Fruit fly (Drosophila melanogaster) whole organism, embryonic: ENCODE measurements around the gene CG32054.
A peak's percentile ranks its signal among the peaks of the same experiment; 100 is the strongest.

ENCODE experiments used
- Atf6 ChIP-seq: fragments of 200-800 bp; sonication (Bioruptor generic); IDR thresholded peaks from 2 replicates; pipeline ENCODE4 v1.3.6; 2022; ENCODE audit warnings: missing biosample characterization, missing genetic modification characterization
- C15 ChIP-seq: fragments of 200-800 bp; sonication (Bioruptor generic); IDR thresholded peaks from 3 replicates; pipeline ENCODE4 v1.3.6; 2022; ENCODE audit warnings: missing biosample characterization, missing genetic modification characterization
- CG10431 ChIP-seq: fragments of 200-800 bp; sonication (Bioruptor generic); optimal IDR thresholded peaks from 3 replicates; lab custom pipeline; 2018; ENCODE audit warnings: missing biosample characterization, mild to moderate bottlenecking, missing genetic modification characterization
- CG10462 ChIP-seq: fragments of 200-800 bp; sonication (Bioruptor generic); optimal IDR thresholded peaks from 2 replicates; lab custom pipeline; 2016; ENCODE audit warnings: missing biosample characterization, missing genetic modification characterization
- CG11560 ChIP-seq: fragments of 200-800 bp; sonication (Bioruptor generic); IDR thresholded peaks from 3 replicates; pipeline ENCODE4 v1.3.6; 2022; ENCODE audit warnings: missing biosample characterization, missing genetic modification characterization
- CG12299 ChIP-seq: fragments of 200-800 bp; sonication (Bioruptor generic); optimal IDR thresholded peaks from 2 replicates; lab custom pipeline; 2018; ENCODE audit warnings: missing biosample characterization, mild to moderate bottlenecking, missing genetic modification characterization
- CG14667 ChIP-seq: fragments of 200-800 bp; sonication (Bioruptor generic); IDR thresholded peaks from 2 replicates; pipeline ENCODE4 v1.3.6; 2022; ENCODE audit warnings: missing biosample characterization, missing genetic modification characterization
- CG15696 ChIP-seq: fragments of 200-800 bp; sonication (Bioruptor generic); optimal IDR thresholded peaks from 2 replicates; lab custom pipeline; 2019; ENCODE audit warnings: missing biosample characterization, mild to moderate bottlenecking, missing genetic modification characterization, moderate library complexity
- CG18476 ChIP-seq: fragments of 200-800 bp; sonication (Bioruptor generic); optimal IDR thresholded peaks from 2 replicates; lab custom pipeline; 2016; ENCODE audit warnings: missing biosample characterization, mild to moderate bottlenecking, missing genetic modification characterization
- CG2199 ChIP-seq: fragments of 200-800 bp; sonication (Bioruptor generic); IDR thresholded peaks from 3 replicates; pipeline ENCODE4 v1.3.6; 2022; ENCODE audit warnings: missing biosample characterization, missing genetic modification characterization
- CG2678 ChIP-seq: fragments of 200-800 bp; sonication (Bioruptor generic); optimal IDR thresholded peaks from 3 replicates; lab custom pipeline; 2019; ENCODE audit warnings: missing biosample characterization, mild to moderate bottlenecking, missing genetic modification characterization, moderate library complexity
- CG2712 ChIP-seq: fragments of 200-800 bp; optimal IDR thresholded peaks from 3 replicates; lab custom pipeline; 2019; ENCODE audit warnings: missing biosample characterization, mild to moderate bottlenecking, missing genetic modification characterization, moderate library complexity
- CG30020 ChIP-seq: fragments of 200-800 bp; optimal IDR thresholded peaks from 2 replicates; lab custom pipeline; 2019; ENCODE audit warnings: missing biosample characterization, mild to moderate bottlenecking, missing genetic modification characterization, moderate library complexity
- CG3281 ChIP-seq: fragments of 200-800 bp; sonication (Bioruptor generic); optimal IDR thresholded peaks from 3 replicates; lab custom pipeline; 2017; ENCODE audit warnings: missing biosample characterization, mild to moderate bottlenecking, missing genetic modification characterization
- CG33213 ChIP-seq: fragments of 200-800 bp; sonication (Bioruptor generic); optimal IDR thresholded peaks from 3 replicates; lab custom pipeline; 2016; ENCODE audit warnings: missing biosample characterization, missing genetic modification characterization
- CG6654 ChIP-seq: fragments of 200-800 bp; sonication (Bioruptor generic); optimal IDR thresholded peaks from 2 replicates; lab custom pipeline; 2017; ENCODE audit warnings: missing biosample characterization, mild to moderate bottlenecking, missing genetic modification characterization
- CG7357 ChIP-seq: fragments of 200-800 bp; sonication (Bioruptor generic); IDR thresholded peaks from 3 replicates; pipeline ENCODE4 v1.3.6; 2022; ENCODE audit warnings: missing biosample characterization, missing genetic modification characterization
- CG8290 ChIP-seq, 3 experiments: fragments of 200-800 bp; sonication (Bioruptor generic); optimal IDR thresholded peaks; 2 replicates each; lab custom pipeline; 2016 to 2019; ENCODE audit warnings: missing biosample characterization in 3 of 3, missing genetic modification characterization in 3 of 3, mild to moderate bottlenecking in 2 of 3, moderate library complexity in 1 of 3
- CG8359 ChIP-seq: fragments of 200-800 bp; sonication (Bioruptor generic); optimal IDR thresholded peaks from 2 replicates; lab custom pipeline; 2017; ENCODE audit warnings: missing biosample characterization, mild to moderate bottlenecking, missing genetic modification characterization, borderline replicate concordance
- CG9876 ChIP-seq: fragments of 200-800 bp; sonication (Bioruptor generic); optimal IDR thresholded peaks from 2 replicates; lab custom pipeline; 2016; ENCODE audit warnings: missing biosample characterization, missing genetic modification characterization
- CoRest ChIP-seq: fragments of 200-800 bp; sonication (Bioruptor generic); optimal IDR thresholded peaks from 3 replicates; lab custom pipeline; 2018; ENCODE audit warnings: missing biosample characterization, mild to moderate bottlenecking, missing genetic modification characterization, moderate library complexity
- Elba2 ChIP-seq: fragments of 200-800 bp; sonication (Bioruptor generic); optimal IDR thresholded peaks from 3 replicates; lab custom pipeline; 2016; ENCODE audit warnings: missing biosample characterization, missing genetic modification characterization
- GATAe ChIP-seq: fragments of 200-800 bp; sonication (Bioruptor generic); conservative IDR thresholded peaks from 2 replicates; pipeline ENCODE4 v1.3.6; 2022; ENCODE audit warnings: missing biosample characterization, missing genetic modification characterization
- HLH4C ChIP-seq: fragments of 200-800 bp; sonication (Bioruptor generic); IDR thresholded peaks from 3 replicates; pipeline ENCODE4 v1.3.6; 2022; ENCODE audit warnings: missing biosample characterization, missing genetic modification characterization; ENCODE audit not compliant: partially characterized antibody
- HLHmδ ChIP-seq: fragments of 200-800 bp; sonication (Bioruptor generic); optimal IDR thresholded peaks from 2 replicates; lab custom pipeline; 2018; ENCODE audit warnings: missing biosample characterization, mild to moderate bottlenecking, missing genetic modification characterization, moderate library complexity
- Hsf ChIP-seq: fragments of 200-800 bp; sonication (Bioruptor generic); optimal IDR thresholded peaks from 3 replicates; lab custom pipeline; 2016; ENCODE audit warnings: missing biosample characterization, missing genetic modification characterization
- PHDP ChIP-seq: fragments of 200-800 bp; sonication (Bioruptor generic); optimal IDR thresholded peaks from 3 replicates; lab custom pipeline; 2018; ENCODE audit warnings: missing biosample characterization, mild to moderate bottlenecking, missing genetic modification characterization, moderate library complexity
- Pdp1 ChIP-seq, 2 experiments: fragments of 200-800 bp; sonication (Bioruptor generic); optimal IDR thresholded peaks; 3 replicates each; lab custom pipeline; 2016; ENCODE audit warnings: missing biosample characterization in 2 of 2, missing genetic modification characterization in 2 of 2, mild to moderate bottlenecking in 1 of 2, moderate library complexity in 1 of 2
- Ssrp ChIP-seq: fragments of 200-800 bp; sonication (Bioruptor generic); optimal IDR thresholded peaks from 2 replicates; lab custom pipeline; 2018; ENCODE audit warnings: missing biosample characterization, mild to moderate bottlenecking, missing genetic modification characterization, moderate library complexity
- ato ChIP-seq: fragments of 200-800 bp; sonication (Bioruptor generic); IDR thresholded peaks from 2 replicates; pipeline ENCODE4 v1.3.6; 2022; ENCODE audit warnings: missing biosample characterization, missing genetic modification characterization; ENCODE audit not compliant: partially characterized antibody
- chinmo ChIP-seq: fragments of 200-800 bp; sonication (Bioruptor generic); IDR thresholded peaks from 4 replicates; pipeline ENCODE4 v1.3.6; 2022; ENCODE audit warnings: missing biosample characterization, missing genetic modification characterization; ENCODE audit not compliant: partially characterized antibody
- crp ChIP-seq, 2 experiments: fragments of 200-800 bp; sonication (Bioruptor generic); optimal IDR thresholded peaks; 2 replicates in 1 of 2; 3 replicates in 1 of 2; lab custom pipeline; 2017; ENCODE audit warnings: missing biosample characterization in 2 of 2, missing genetic modification characterization in 2 of 2, mild to moderate bottlenecking in 1 of 2, moderate library complexity in 1 of 2
- dmrt99B ChIP-seq: fragments of 200-800 bp; sonication (Bioruptor generic); optimal IDR thresholded peaks from 2 replicates; lab custom pipeline; 2018; ENCODE audit warnings: missing biosample characterization, mild to moderate bottlenecking, missing genetic modification characterization, moderate library complexity
- dysf ChIP-seq: fragments of 200-800 bp; sonication (Bioruptor generic); IDR thresholded peaks from 3 replicates; pipeline ENCODE4 v1.3.6; 2022; ENCODE audit warnings: missing biosample characterization, missing genetic modification characterization
- exex ChIP-seq: fragments of 200-800 bp; sonication (Bioruptor generic); optimal IDR thresholded peaks from 4 replicates; lab custom pipeline; 2018; ENCODE audit warnings: missing biosample characterization, mild to moderate bottlenecking, missing genetic modification characterization, moderate library complexity
- fd102C ChIP-seq: fragments of 200-800 bp; sonication (Bioruptor generic); optimal IDR thresholded peaks from 2 replicates; lab custom pipeline; 2018; ENCODE audit warnings: missing biosample characterization, mild to moderate bottlenecking, missing genetic modification characterization, moderate library complexity
- gsb ChIP-seq: fragments of 200-800 bp; sonication (Bioruptor generic); IDR thresholded peaks from 2 replicates; pipeline ENCODE4 v1.3.6; 2022; ENCODE audit warnings: missing biosample characterization, missing genetic modification characterization
- gsb-n ChIP-seq: fragments of 200-800 bp; sonication (Bioruptor generic); optimal IDR thresholded peaks from 3 replicates; lab custom pipeline; 2018; ENCODE audit warnings: missing biosample characterization, mild to moderate bottlenecking, missing genetic modification characterization
- hb ChIP-seq: fragments of 200-800 bp; sonication (Bioruptor generic); IDR thresholded peaks from 3 replicates; pipeline ENCODE4 v1.3.6; 2022; ENCODE audit warnings: missing biosample characterization, missing genetic modification characterization; ENCODE audit not compliant: partially characterized antibody
- her ChIP-seq: fragments of 200-800 bp; sonication (Bioruptor generic); optimal IDR thresholded peaks from 2 replicates; lab custom pipeline; 2016; ENCODE audit warnings: missing biosample characterization, missing genetic modification characterization
- kni ChIP-seq: fragments of 200-800 bp; sonication (Bioruptor generic); optimal IDR thresholded peaks from 3 replicates; lab custom pipeline; 2017; ENCODE audit warnings: mild to moderate bottlenecking, missing biosample characterization, missing genetic modification reagents, missing genetic modification characterization
- luna ChIP-seq: fragments of 200-800 bp; sonication (Bioruptor generic); optimal IDR thresholded peaks from 2 replicates; lab custom pipeline; 2016; ENCODE audit warnings: missing biosample characterization, missing genetic modification characterization
- maf-S ChIP-seq: fragments of 200-800 bp; sonication (Bioruptor generic); optimal IDR thresholded peaks from 2 replicates; lab custom pipeline; 2016; ENCODE audit warnings: missing biosample characterization, missing genetic modification characterization
- nau ChIP-seq: fragments of 200-800 bp; sonication (Bioruptor generic); optimal IDR thresholded peaks from 3 replicates; lab custom pipeline; 2017; ENCODE audit warnings: missing biosample characterization, mild to moderate bottlenecking, missing genetic modification characterization, missing genetic modification reagents
- rib ChIP-seq: fragments of 200-800 bp; sonication (Bioruptor generic); IDR thresholded peaks from 2 replicates; pipeline ENCODE4 v1.3.6; 2022; ENCODE audit warnings: missing biosample characterization, missing genetic modification characterization
- sc ChIP-seq, 3 experiments: fragments of >200 bp in 2 of 3; fragments of 200-800 bp in 1 of 3; sonication (Bioruptor generic) in 1 of 3; optimal IDR thresholded peaks; 2 replicates in 2 of 3; 3 replicates in 1 of 3; lab custom pipeline; 2017; ENCODE audit warnings: mild to moderate bottlenecking in 1 of 3, missing biosample characterization in 1 of 3, missing genetic modification characterization in 1 of 3, missing genetic modification reagents in 1 of 3
- scrt ChIP-seq: fragments of 200-800 bp; sonication (Bioruptor generic); optimal IDR thresholded peaks from 2 replicates; lab custom pipeline; 2018; ENCODE audit warnings: missing biosample characterization, mild to moderate bottlenecking, missing genetic modification characterization, moderate library complexity
- sd ChIP-seq: fragments of 200-800 bp; sonication (Bioruptor generic); optimal IDR thresholded peaks from 3 replicates; lab custom pipeline; 2018; ENCODE audit warnings: missing biosample characterization, mild to moderate bottlenecking, missing genetic modification characterization, moderate library complexity
- zf30C ChIP-seq: fragments of 200-800 bp; sonication (Bioruptor generic); optimal IDR thresholded peaks from 3 replicates; lab custom pipeline; 2018; ENCODE audit warnings: missing biosample characterization, mild to moderate bottlenecking, missing genetic modification characterization

The CG32054 gene

DNA sequence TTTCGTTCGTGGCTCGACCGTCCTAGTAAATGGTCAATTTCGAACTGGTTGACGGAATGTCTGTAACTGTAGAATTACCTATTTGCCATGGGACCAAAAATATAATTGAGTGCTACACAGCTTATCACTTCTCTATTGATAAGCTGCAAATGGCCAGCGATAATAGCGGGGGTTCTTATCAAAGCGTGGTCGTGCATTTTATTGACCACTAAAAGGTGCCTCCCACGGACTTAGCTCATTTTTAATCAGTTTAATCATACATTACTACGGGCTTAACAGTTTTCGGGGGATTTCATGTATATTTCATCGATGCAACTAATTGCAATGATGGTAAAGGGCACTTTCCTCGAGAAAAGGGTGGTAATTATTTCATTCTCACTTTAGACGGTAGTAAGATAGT lies at the start of gene CG32054:
CG32054 (minus strand) TSS at position 17 of the 400 bp plus-strand sequence.
- TF ChIP-seq CG12299 (tag; lab: Kevin White, UChicago) (no peak), HLHmδ (GFP tag; lab: Kevin White, UChicago) (no peak), CG14667 (GFP tag; lab: Robert Waterston, UW) (no peak), rib (GFP tag; lab: Robert Waterston, UW) (no peak), CG2678 (tag; lab: Kevin White, UChicago) (no peak), CG30020 (tag; lab: Kevin White, UChicago) (no peak), CG18476 (GFP tag; lab: Kevin White, UChicago) (no peak), gsb (GFP tag; lab: Robert Waterston, UW) (no peak), PHDP (tag; lab: Kevin White, UChicago) (no peak), GATAe (GFP tag; lab: Robert Waterston, UW) (peak; percentile 70), nau (no peak), Atf6 (GFP tag; lab: Robert Waterston, UW) (no peak), zf30C (no peak), sd (peak; percentile 39), luna (GFP tag; lab: Kevin White, UChicago) (no peak), maf-S (GFP tag; lab: Kevin White, UChicago) (no peak), sc (optimal IDR thresholded peaks at IDR 0.05; lab: Kevin White, UChicago) (no peak), sc (GFP tag; optimal IDR thresholded peaks at IDR 0.05; lab: Kevin White, UChicago) (no peak), fd102C (GFP tag; lab: Kevin White, UChicago) (no peak), CG6654 (GFP tag; lab: Kevin White, UChicago) (no peak), Pdp1 (GFP tag; optimal IDR thresholded peaks at IDR 0.05; lab: Kevin White, UChicago) (no peak), CG11560 (tag; lab: Robert Waterston, UW) (no peak), CG8290 (GFP tag; optimal IDR thresholded peaks at IDR 0.05; lab: Kevin White, UChicago) (no peak), CG8290 (tag; optimal IDR thresholded peaks at IDR 0.05; lab: Kevin White, UChicago) (peak in 1 of 2 experiments; percentile 1), CG9876 (GFP tag; lab: Kevin White, UChicago) (no peak), her (no peak), HLH4C (GFP tag; lab: Robert Waterston, UW) (no peak), CG7357 (no peak), dmrt99B (tag; lab: Kevin White, UChicago) (no peak), CG2712 (no peak), CG33213 (GFP tag; lab: Kevin White, UChicago) (no peak), ato (GFP tag; lab: Robert Waterston, UW) (no peak), CG15696 (tag; lab: Kevin White, UChicago) (no peak), CG10462 (no peak), Hsf (no peak), hb (GFP tag; lab: Robert Waterston, UW) (no peak), Elba2 (GFP tag; lab: Kevin White, UChicago) (no peak), CG2199 (GFP tag; lab: Robert Waterston, UW) (no peak), crp (GFP tag; optimal IDR thresholded peaks at IDR 0.05; lab: Kevin White, UChicago) (no peak), kni (GFP tag; lab: Kevin White, UChicago) (no peak), chinmo (GFP tag; lab: Robert Waterston, UW) (0 out of 4 replicates have a peak, but pooled peaks have one; percentile 26), scrt (GFP tag; lab: Kevin White, UChicago) (no peak), CoRest (tag; lab: Kevin White, UChicago) (no peak), dysf (GFP tag; lab: Robert Waterston, UW) (no peak), Ssrp (tag; lab: Kevin White, UChicago) (no peak), exex (tag; lab: Kevin White, UChicago) (peak; percentile 67), C15 (GFP tag; lab: Robert Waterston, UW) (no peak), CG3281 (GFP tag; lab: Kevin White, UChicago) (no peak), CG8359 (no peak), CG10431 (GFP tag; lab: Kevin White, UChicago) (peak; percentile 64), gsb-n (tag; lab: Kevin White, UChicago) (no peak)
